Fruit fly (Drosophila melanogaster): ENCODE data around the gene kis.

dm6 chr2L:206556-206955 lies 44.1 kb downstream of the kis start:
- TF ChIP-seq GATAd (GFP tag; optimal IDR thresholded peaks at IDR 0.05) (no peak), woc (GFP tag; optimal IDR thresholded peaks at IDR 0.05) (no peak), fru (GFP tag; optimal IDR thresholded peaks at IDR 0.05) (no peak), psq (GFP tag; optimal IDR thresholded peaks at IDR 0.05) (no peak), sage (GFP tag; optimal IDR thresholded peaks at IDR 0.05) (no peak), CG9705 (GFP tag; optimal IDR thresholded peaks at IDR 0.05) (no peak), OdsH (GFP tag; optimal IDR thresholded peaks at IDR 0.05) (no peak), dmrt93B (GFP tag; optimal IDR thresholded peaks at IDR 0.05) (no peak), Myc (optimal IDR thresholded peaks at IDR 0.05) (no peak), Dfd (GFP tag; optimal IDR thresholded peaks at IDR 0.05) (no peak), Hnf4 (GFP tag; optimal IDR thresholded peaks at IDR 0.05) (no peak)

Data from whole organism, wandering third instar larva.